Fruit fly (Drosophila melanogaster): Measurements from ENCODE around the gene Usp30.

DNA sequence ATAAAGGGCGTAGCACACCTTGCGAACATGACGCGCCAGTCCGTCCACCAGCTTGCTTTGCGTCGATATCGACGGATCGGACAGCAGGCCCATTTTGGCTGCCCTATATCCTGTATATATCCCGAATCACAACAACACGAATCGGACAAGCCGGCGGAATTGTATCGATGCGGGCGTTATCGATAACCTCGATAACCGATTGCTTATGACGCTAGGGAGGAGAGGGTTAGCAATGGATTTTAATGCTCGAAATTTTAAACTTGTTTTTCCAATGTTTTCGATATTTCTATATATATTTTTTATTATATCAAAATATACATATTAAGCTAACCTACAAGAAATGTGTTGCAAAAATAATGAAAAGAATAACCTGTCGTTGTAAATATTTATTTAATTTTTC, 6.4 kb downstream of the Usp30 start, which contains the start of gene GAA1:
- TF ChIP-seq CG8119 (GFP tag; IDR thresholded peaks at IDR 0.05): no peak
- TF ChIP-seq vri (GFP tag; optimal IDR thresholded peaks at IDR 0.05): no peak
- TF ChIP-seq svp (GFP tag): no peak
- no peak for TF ChIP-seq Sox102F (GFP tag; optimal IDR thresholded peaks at IDR 0.05)
- TF ChIP-seq CG1621 (tag; optimal IDR thresholded peaks at IDR 0.05): peak; percentile 2
- no peak for TF ChIP-seq Smox (GFP tag; optimal IDR thresholded peaks at IDR 0.05)
- TF ChIP-seq CG8319 (GFP tag; optimal IDR thresholded peaks at IDR 0.05): no peak
- TF ChIP-seq Met (GFP tag; optimal IDR thresholded peaks at IDR 0.05): no peak
- TF ChIP-seq CG9139 (GFP tag; optimal IDR thresholded peaks at IDR 0.05): no peak
- no peak for TF ChIP-seq Hr38 (GFP tag; optimal IDR thresholded peaks at IDR 0.05)
- no peak for TF ChIP-seq OdsH (GFP tag; optimal IDR thresholded peaks at IDR 0.05)
